Fruit fly (Drosophila melanogaster) Kc167 (cell line): Measurements from ENCODE around the gene CG16813.

Experiments
- Myc ChIP-seq: fragments of >200 bp; optimal IDR thresholded peaks from 2 replicates; lab custom pipeline; 2017; ENCODE audit warnings: missing external identifiers
- Sin3A ChIP-seq: fragments of >200 bp; optimal IDR thresholded peaks from 2 replicates; lab custom pipeline; 2018; ENCODE audit warnings: missing external identifiers
- h ChIP-seq: fragments of >200 bp; optimal IDR thresholded peaks from 3 replicates; lab custom pipeline; 2018; ENCODE audit warnings: missing external identifiers
- insv ChIP-seq: fragments of >200 bp; optimal IDR thresholded peaks from 3 replicates; lab custom pipeline; 2018; ENCODE audit warnings: missing external identifiers
- psq ChIP-seq: fragments of >200 bp; optimal IDR thresholded peaks from 2 replicates; lab custom pipeline; 2017; ENCODE audit warnings: missing external identifiers

DNA sequence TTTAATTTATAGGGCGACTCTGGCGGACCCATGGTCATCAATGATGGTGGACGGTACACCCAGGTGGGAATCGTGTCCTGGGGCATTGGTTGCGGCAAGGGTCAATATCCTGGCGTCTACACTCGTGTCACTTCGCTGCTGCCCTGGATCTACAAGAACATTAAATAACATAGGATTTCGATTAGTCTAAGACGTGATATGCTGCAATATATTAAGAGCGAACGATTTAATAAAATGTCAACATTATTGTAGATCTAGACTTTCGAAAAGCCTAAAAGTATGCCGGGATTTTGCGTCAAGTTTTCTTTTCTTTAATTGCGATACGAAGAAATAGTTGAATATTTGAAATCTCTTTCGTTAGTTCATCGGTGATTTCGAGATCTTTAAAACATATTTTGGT, 29.8 kb downstream of the CG16813 start, which contains the start of gene Naa20B:
- TF ChIP-seq psq (lab: Kevin White, UChicago), result no peak
- no peak for TF ChIP-seq h (lab: Kevin White, UChicago)
- TF ChIP-seq Sin3A (lab: Kevin White, UChicago), result no peak
- no peak for TF ChIP-seq Myc (lab: Kevin White, UChicago)
- no peak for TF ChIP-seq insv (lab: Kevin White, UChicago)
